Fruit fly (Drosophila melanogaster) whole organism, adult: ENCODE data around the gene Nep4.

ENCODE experiments used
- CG12768 ChIP-seq: fragments of 200-800 bp; sonication (Bioruptor generic); optimal IDR thresholded peaks from 2 replicates; lab custom pipeline; 2017; ENCODE audit warnings: missing biosample characterization, missing genetic modification characterization, mild to moderate bottlenecking, moderate library complexity, missing genetic modification reagents
- CG14711 ChIP-seq: fragments of 200-800 bp; sonication (Bioruptor generic); optimal IDR thresholded peaks from 2 replicates; lab custom pipeline; 2018; ENCODE audit warnings: missing biosample characterization, mild to moderate bottlenecking, missing genetic modification characterization, moderate library complexity
- CG33017 ChIP-seq: fragments of 200-800 bp; sonication (Bioruptor generic); optimal IDR thresholded peaks from 2 replicates; lab custom pipeline; 2018; ENCODE audit warnings: missing biosample characterization, mild to moderate bottlenecking, missing genetic modification characterization, moderate library complexity
- Clk ChIP-seq: fragments of 200-800 bp; sonication (Bioruptor generic); optimal IDR thresholded peaks from 2 replicates; lab custom pipeline; 2017; ENCODE audit warnings: missing biosample characterization, missing genetic modification characterization
- Crg-1 ChIP-seq: fragments of 200-800 bp; sonication (Bioruptor generic); optimal IDR thresholded peaks from 2 replicates; lab custom pipeline; 2016; ENCODE audit warnings: missing biosample characterization, missing genetic modification characterization
- Hr96 ChIP-seq: fragments of 200-800 bp; sonication (Bioruptor generic); optimal IDR thresholded peaks from 2 replicates; lab custom pipeline; 2016; ENCODE audit warnings: missing biosample characterization, missing genetic modification characterization
- kay ChIP-seq: fragments of 200-800 bp; sonication (Bioruptor generic); peaks from one replicate; lab custom pipeline; 2016; ENCODE audit warnings: missing biosample characterization, missing genetic modification characterization, borderline replicate concordance

- no peak for TF ChIP-seq Hr96 (GFP tag; lab: Kevin White, UChicago)
- TF ChIP-seq CG14711: no peak
- peak; percentile 25 for TF ChIP-seq CG33017 (tag; lab: Kevin White, UChicago)
- TF ChIP-seq kay: peak; percentile 78
- TF ChIP-seq Clk (GFP tag; lab: Kevin White, UChicago): no peak
- TF ChIP-seq Crg-1 (GFP tag; lab: Kevin White, UChicago): no peak
- no peak for TF ChIP-seq CG12768
Measured at dm6 chr3R:20605562-20606155, 54.0 kb downstream of the Nep4 start.
